Worm (Caenorhabditis elegans): ENCODE measurements around the gene pho-7.

- TF ChIP-seq dve-1 (tag; optimal IDR thresholded peaks at IDR 0.05; ENCODE audit: insufficient read depth) (no peak), unc-130 (GFP tag; optimal IDR thresholded peaks at IDR 0.05) (no peak), lin-15B (tag; optimal IDR thresholded peaks at IDR 0.05) (no peak), nhr-77 (tag; optimal IDR thresholded peaks at IDR 0.05) (no peak)
These were observed 40.2 kb upstream of the pho-7 start for ce11 chrX:10981374-10981773.

Data from whole organism, L4 larva.